Fruit fly (Drosophila melanogaster) whole organism, embryonic: ENCODE data around the gene Cht5.
A peak's percentile ranks its signal among the peaks of the same experiment; 100 is the strongest.

Experiments
- Ada2b ChIP-seq: fragments of 200-800 bp; sonication (Bioruptor generic); IDR thresholded peaks from 2 replicates; pipeline ENCODE4 v1.3.6; 2022; ENCODE audit warnings: missing biosample characterization, missing genetic modification characterization
- Atf3 ChIP-seq: fragments of 200-800 bp; sonication (Bioruptor generic); optimal IDR thresholded peaks from 3 replicates; lab custom pipeline; 2016; ENCODE audit warnings: missing biosample characterization, missing genetic modification characterization
- BEAF-32 ChIP-seq: fragments of 200-800 bp; sonication (Bioruptor generic); optimal IDR thresholded peaks from 3 replicates; lab custom pipeline; 2017; ENCODE audit warnings: missing biosample characterization, missing genetic modification characterization, mild to moderate bottlenecking, moderate library complexity, missing genetic modification reagents
- Bgb ChIP-seq: fragments of 200-800 bp; sonication (Bioruptor generic); IDR thresholded peaks from 2 replicates; pipeline ENCODE4 v1.3.6; 2022; ENCODE audit warnings: missing biosample characterization, missing genetic modification characterization; ENCODE audit not compliant: partially characterized antibody
- CG10462 ChIP-seq: fragments of 200-800 bp; sonication (Bioruptor generic); optimal IDR thresholded peaks from 2 replicates; lab custom pipeline; 2016; ENCODE audit warnings: missing biosample characterization, missing genetic modification characterization
- CG12155 ChIP-seq: fragments of 200-800 bp; sonication (Bioruptor generic); optimal IDR thresholded peaks from 3 replicates; lab custom pipeline; 2016; ENCODE audit warnings: missing biosample characterization, missing genetic modification characterization
- CG13296 ChIP-seq: fragments of 200-800 bp; sonication (Bioruptor generic); optimal IDR thresholded peaks from 3 replicates; lab custom pipeline; 2018; ENCODE audit warnings: missing biosample characterization, mild to moderate bottlenecking, missing genetic modification characterization
- CG14014 ChIP-seq: fragments of 200-800 bp; sonication (Bioruptor generic); IDR thresholded peaks from 2 replicates; pipeline ENCODE4 v1.3.6; 2022; ENCODE audit warnings: missing biosample characterization, missing genetic modification characterization
- CG15696 ChIP-seq: fragments of 200-800 bp; sonication (Bioruptor generic); optimal IDR thresholded peaks from 2 replicates; lab custom pipeline; 2019; ENCODE audit warnings: missing biosample characterization, mild to moderate bottlenecking, missing genetic modification characterization, moderate library complexity
- CG1603 ChIP-seq: fragments of 200-800 bp; sonication (Bioruptor generic); optimal IDR thresholded peaks from 2 replicates; lab custom pipeline; 2019; ENCODE audit warnings: missing biosample characterization, mild to moderate bottlenecking, missing genetic modification characterization, moderate library complexity
- CG16863 ChIP-seq: fragments of 200-800 bp; sonication (Bioruptor generic); optimal IDR thresholded peaks from 3 replicates; lab custom pipeline; 2016; ENCODE audit warnings: missing biosample characterization, missing genetic modification characterization
- CG2199 ChIP-seq: fragments of 200-800 bp; sonication (Bioruptor generic); IDR thresholded peaks from 3 replicates; pipeline ENCODE4 v1.3.6; 2022; ENCODE audit warnings: missing biosample characterization, missing genetic modification characterization
- CG3065 ChIP-seq: fragments of 200-800 bp; sonication (Bioruptor generic); optimal IDR thresholded peaks from 2 replicates; lab custom pipeline; 2016; ENCODE audit warnings: missing biosample characterization, missing genetic modification characterization
- CG3407 ChIP-seq: fragments of 200-800 bp; sonication (Bioruptor generic); optimal IDR thresholded peaks from 2 replicates; lab custom pipeline; 2018; ENCODE audit warnings: missing biosample characterization, mild to moderate bottlenecking, missing genetic modification characterization
- CG4360 ChIP-seq: fragments of 200-800 bp; sonication (Bioruptor generic); IDR thresholded peaks from 2 replicates; pipeline ENCODE4 v1.3.6; 2022; ENCODE audit warnings: missing biosample characterization, missing genetic modification characterization
- CG8478 ChIP-seq: fragments of >200 bp; optimal IDR thresholded peaks from 2 replicates; lab custom pipeline; 2018
- CG8924 ChIP-seq: fragments of 200-800 bp; optimal IDR thresholded peaks from 3 replicates; lab custom pipeline; 2019; ENCODE audit warnings: missing biosample characterization, mild to moderate bottlenecking, missing genetic modification characterization, moderate library complexity
- CG9876 ChIP-seq: fragments of 200-800 bp; sonication (Bioruptor generic); optimal IDR thresholded peaks from 2 replicates; lab custom pipeline; 2016; ENCODE audit warnings: missing biosample characterization, missing genetic modification characterization
- Camta ChIP-seq: fragments of 200-800 bp; sonication (Bioruptor generic); optimal IDR thresholded peaks from 2 replicates; lab custom pipeline; 2016; ENCODE audit warnings: missing biosample characterization, missing genetic modification characterization
- Doc2 ChIP-seq: fragments of 200-800 bp; sonication (Bioruptor generic); IDR thresholded peaks from 2 replicates; pipeline ENCODE4 v1.3.6; 2022; ENCODE audit warnings: missing biosample characterization, missing genetic modification characterization
- Elba2 ChIP-seq: fragments of 200-800 bp; sonication (Bioruptor generic); optimal IDR thresholded peaks from 3 replicates; lab custom pipeline; 2016; ENCODE audit warnings: missing biosample characterization, missing genetic modification characterization
- Gsc ChIP-seq: fragments of 200-800 bp; sonication (Bioruptor generic); IDR thresholded peaks from 2 replicates; pipeline ENCODE4 v1.3.6; 2022; ENCODE audit warnings: missing biosample characterization, missing genetic modification characterization
- HLH54F ChIP-seq: fragments of 200-800 bp; sonication (Bioruptor generic); optimal IDR thresholded peaks from 3 replicates; lab custom pipeline; 2016; ENCODE audit warnings: missing biosample characterization, missing genetic modification characterization
- Hmr ChIP-seq: fragments of 200-800 bp; sonication (Bioruptor generic); optimal IDR thresholded peaks from 3 replicates; lab custom pipeline; 2017; ENCODE audit warnings: mild to moderate bottlenecking, missing biosample characterization, missing genetic modification reagents, missing genetic modification characterization
- Lpt ChIP-seq: fragments of >200 bp; optimal IDR thresholded peaks from 2 replicates; lab custom pipeline; 2018; ENCODE audit warnings: missing biosample characterization, missing genetic modification characterization
- Mes4 ChIP-seq: fragments of 200-800 bp; sonication (Bioruptor generic); optimal IDR thresholded peaks from 2 replicates; lab custom pipeline; 2016; ENCODE audit warnings: missing biosample characterization, missing genetic modification characterization
- Mrtf ChIP-seq: fragments of 200-800 bp; sonication (Bioruptor generic); IDR thresholded peaks from 3 replicates; pipeline ENCODE4 v1.3.6; 2022; ENCODE audit warnings: missing biosample characterization, missing genetic modification characterization
- Oli ChIP-seq: fragments of 200-800 bp; sonication (Bioruptor generic); optimal IDR thresholded peaks from 2 replicates; lab custom pipeline; 2018; ENCODE audit warnings: missing biosample characterization, mild to moderate bottlenecking, missing genetic modification characterization, moderate library complexity
- Optix ChIP-seq: fragments of 200-800 bp; sonication (Bioruptor generic); IDR thresholded peaks from 3 replicates; pipeline ENCODE4 v1.3.6; 2022; ENCODE audit warnings: missing biosample characterization, missing genetic modification characterization
- Poxn ChIP-seq: fragments of 200-800 bp; sonication (Bioruptor generic); IDR thresholded peaks from 2 replicates; pipeline ENCODE4 v1.3.6; 2022; ENCODE audit warnings: missing biosample characterization, missing genetic modification characterization
- Ravus ChIP-seq: fragments of 200-800 bp; sonication (Bioruptor generic); IDR thresholded peaks from 2 replicates; pipeline ENCODE4 v1.3.6; 2022; ENCODE audit warnings: missing biosample characterization, missing genetic modification characterization
- Scr ChIP-seq: fragments of 200-800 bp; sonication (Bioruptor generic); IDR thresholded peaks from 2 replicates; pipeline ENCODE4 v1.3.6; 2022; ENCODE audit warnings: missing biosample characterization, missing genetic modification characterization; ENCODE audit not compliant: partially characterized antibody
- Sry-β ChIP-seq: fragments of 200-800 bp; sonication (Bioruptor generic); optimal IDR thresholded peaks from 2 replicates; lab custom pipeline; 2018; ENCODE audit warnings: missing biosample characterization, mild to moderate bottlenecking, missing genetic modification characterization, moderate library complexity
- Taf1 ChIP-seq: fragments of 200-800 bp; sonication (Bioruptor generic); IDR thresholded peaks from 2 replicates; pipeline ENCODE4 v1.3.6; 2022; ENCODE audit warnings: missing biosample characterization, missing genetic modification characterization
- bowl ChIP-seq: fragments of 200-800 bp; sonication (Bioruptor generic); IDR thresholded peaks from 2 replicates; pipeline ENCODE4 v1.3.6; 2022; ENCODE audit warnings: missing biosample characterization, missing genetic modification characterization
- chn ChIP-seq: fragments of 200-800 bp; sonication (Bioruptor generic); optimal IDR thresholded peaks from 2 replicates; lab custom pipeline; 2016; ENCODE audit warnings: missing biosample characterization, missing genetic modification characterization
- dysf ChIP-seq: fragments of 200-800 bp; sonication (Bioruptor generic); IDR thresholded peaks from 3 replicates; pipeline ENCODE4 v1.3.6; 2022; ENCODE audit warnings: missing biosample characterization, missing genetic modification characterization
- fd102C ChIP-seq: fragments of 200-800 bp; sonication (Bioruptor generic); optimal IDR thresholded peaks from 2 replicates; lab custom pipeline; 2018; ENCODE audit warnings: missing biosample characterization, mild to moderate bottlenecking, missing genetic modification characterization, moderate library complexity
- jigr1 ChIP-seq: fragments of 200-800 bp; sonication (Bioruptor generic); IDR thresholded peaks from 3 replicates; pipeline ENCODE4 v1.3.6; 2022; ENCODE audit warnings: missing biosample characterization, missing genetic modification characterization
- lov ChIP-seq, 2 experiments: fragments of 200-800 bp in 1 of 2; fragments of >200 bp in 1 of 2; sonication (Bioruptor generic) in 1 of 2; IDR thresholded peaks in 1 of 2; optimal IDR thresholded peaks in 1 of 2; 2 replicates in 1 of 2; 3 replicates in 1 of 2; pipeline versions ENCODE4 v1.3.6 to Lab custom; 2017 to 2022; ENCODE audit warnings: missing biosample characterization in 1 of 2, missing genetic modification characterization in 1 of 2
- mirr ChIP-seq: fragments of 200-800 bp; sonication (Bioruptor generic); optimal IDR thresholded peaks from 3 replicates; lab custom pipeline; 2018; ENCODE audit warnings: missing biosample characterization, mild to moderate bottlenecking, missing genetic modification characterization
- pan ChIP-seq, 4 experiments: fragments of >200 bp in 3 of 4; fragments of 200-800 bp in 1 of 4; sonication (Bioruptor generic) in 1 of 4; optimal IDR thresholded peaks in 3 of 4; IDR thresholded peaks in 1 of 4; 2 replicates each; pipeline versions ENCODE4 v1.3.6 to Lab custom; 2017 to 2022; ENCODE audit warnings: missing biosample characterization in 2 of 4, missing genetic modification characterization in 2 of 4, mixed read lengths in 1 of 4
- pum ChIP-seq: fragments of 200-800 bp; sonication (Bioruptor generic); optimal IDR thresholded peaks from 2 replicates; lab custom pipeline; 2016; ENCODE audit warnings: missing biosample characterization, missing genetic modification characterization
- sob ChIP-seq: fragments of 200-800 bp; sonication (Bioruptor generic); IDR thresholded peaks from 2 replicates; pipeline ENCODE4 v1.3.6; 2022; ENCODE audit warnings: missing biosample characterization, missing genetic modification characterization
- tap ChIP-seq: fragments of 200-800 bp; optimal IDR thresholded peaks from 3 replicates; lab custom pipeline; 2019; ENCODE audit warnings: missing biosample characterization, mild to moderate bottlenecking, missing genetic modification characterization, moderate library complexity
- tx ChIP-seq: fragments of 200-800 bp; sonication (Bioruptor generic); optimal IDR thresholded peaks from 2 replicates; lab custom pipeline; 2016; ENCODE audit warnings: missing biosample characterization, missing genetic modification characterization
- vnd ChIP-seq: fragments of 200-800 bp; sonication (Bioruptor generic); IDR thresholded peaks from 3 replicates; pipeline ENCODE4 v1.3.6; 2022; ENCODE audit warnings: missing biosample characterization, missing genetic modification characterization; ENCODE audit not compliant: partially characterized antibody
- wdn ChIP-seq: fragments of 200-800 bp; sonication (Bioruptor generic); IDR thresholded peaks from 2 replicates; pipeline ENCODE4 v1.3.6; 2022; ENCODE audit warnings: missing biosample characterization, missing genetic modification characterization
- z ChIP-seq: fragments of 200-800 bp; sonication (Bioruptor generic); IDR thresholded peaks from 3 replicates; pipeline ENCODE4 v1.3.6; 2022; ENCODE audit warnings: missing biosample characterization, missing genetic modification characterization

Cht5 gene

dm6 chr3R:13817480-13818305 is 50.3 kb downstream of the Cht5 start (continued):
- peak; percentile 14 for TF ChIP-seq CG10462 (GFP tag; lab: Kevin White, UChicago)
- TF ChIP-seq Gsc (GFP tag; lab: Robert Waterston, UW): no peak
- no peak for TF ChIP-seq Hmr (GFP tag; lab: Kevin White, UChicago)
- 0 out of 3 replicates have a peak, but pooled peaks have one; percentile 22 for TF ChIP-seq Mrtf (GFP tag; lab: Robert Waterston, UW)
- no peak for TF ChIP-seq tx
- TF ChIP-seq sob (GFP tag; lab: Robert Waterston, UW): peak; percentile 5; the same call in 1 of the 2 replicates
- TF ChIP-seq fd102C: no peak
- TF ChIP-seq Atf3: no peak
- TF ChIP-seq Bgb (GFP tag; lab: Robert Waterston, UW): no peak
- TF ChIP-seq CG16863 (GFP tag; lab: Kevin White, UChicago): no peak
- TF ChIP-seq CG8924 (tag; lab: Kevin White, UChicago): peak; percentile 75
- TF ChIP-seq CG9876: no peak
- no peak for TF ChIP-seq Ravus (GFP tag; lab: Robert Waterston, UW)
- no peak for TF ChIP-seq chn (GFP tag; lab: Kevin White, UChicago)
- TF ChIP-seq tap: peak; percentile 45
- peak; percentile 58; the same call in 2 of the 3 replicates for TF ChIP-seq dysf
- no peak for TF ChIP-seq pum (GFP tag; lab: Kevin White, UChicago)
- no peak for TF ChIP-seq Lpt
- no peak for TF ChIP-seq Camta
- no peak for TF ChIP-seq HLH54F (GFP tag; lab: Kevin White, UChicago)
- no peak for TF ChIP-seq lov (optimal IDR thresholded peaks at IDR 0.05; lab: Kevin White, UChicago)
- 0 out of 3 replicates have a peak, but pooled peaks have one; percentile 47 for TF ChIP-seq lov (GFP tag; IDR thresholded peaks at IDR 0.05; lab: Robert Waterston, UW)
- no peak for TF ChIP-seq Mes4 (GFP tag; lab: Kevin White, UChicago)
- TF ChIP-seq Scr: no peak
- TF ChIP-seq Optix (GFP tag; lab: Robert Waterston, UW): peak; percentile 50; the same call in 1 of the 3 replicates
- TF ChIP-seq CG4360 (GFP tag; lab: Robert Waterston, UW): no peak
- TF ChIP-seq CG1603 (tag; lab: Kevin White, UChicago): peak; percentile 76
- no peak for TF ChIP-seq CG8478 (lab: Kevin White, UChicago)
- no peak for TF ChIP-seq CG13296 (GFP tag; lab: Kevin White, UChicago)
- no peak for TF ChIP-seq CG2199 (GFP tag; lab: Robert Waterston, UW)
- TF ChIP-seq mirr (GFP tag; lab: Kevin White, UChicago): no peak
- TF ChIP-seq vnd (GFP tag; lab: Robert Waterston, UW): no peak
- TF ChIP-seq Poxn (GFP tag; lab: Robert Waterston, UW): no peak
- no peak for TF ChIP-seq wdn (GFP tag; lab: Robert Waterston, UW)
- no peak for TF ChIP-seq Taf1 (GFP tag; lab: Robert Waterston, UW)
- no peak for TF ChIP-seq Ada2b (GFP tag; lab: Robert Waterston, UW)
- peak; percentile 20 for TF ChIP-seq CG12155 (GFP tag; lab: Kevin White, UChicago)
- TF ChIP-seq BEAF-32: no peak
- TF ChIP-seq CG3065 (GFP tag; lab: Kevin White, UChicago): no peak
- no peak for TF ChIP-seq bowl
- no peak for TF ChIP-seq Doc2 (GFP tag; lab: Robert Waterston, UW)
- no peak for TF ChIP-seq Elba2
- TF ChIP-seq pan (optimal IDR thresholded peaks at IDR 0.05; lab: Kevin White, UChicago): no peak
- TF ChIP-seq pan (GFP tag; optimal IDR thresholded peaks at IDR 0.05 in 1 of 2, IDR thresholded peaks at IDR 0.05 in 1 of 2): peak in 1 of 2 experiments; percentile 47
- peak; percentile 29 for TF ChIP-seq CG3407 (GFP tag; lab: Kevin White, UChicago)
- peak; percentile 84 for TF ChIP-seq Oli (tag; lab: Kevin White, UChicago)
- no peak for TF ChIP-seq CG15696
- no peak for TF ChIP-seq CG14014
- peak; percentile 26 for TF ChIP-seq Sry-β (GFP tag; lab: Kevin White, UChicago)
- TF ChIP-seq jigr1 (GFP tag; lab: Robert Waterston, UW): no peak
- no peak for TF ChIP-seq z (GFP tag; lab: Robert Waterston, UW)
